Worm (Caenorhabditis elegans) whole organism, late embryonic: ENCODE data around the gene R10F2.4.

Experiments used
- C38D4.7 ChIP-seq: fragments of 200-800 bp; sonication (Bioruptor generic); optimal IDR thresholded peaks from 2 replicates; lab custom pipeline; 2018; ENCODE audit warnings: mild to moderate bottlenecking, missing genetic modification characterization, moderate library complexity, missing compliant biosample characterization
- F13H6.1 ChIP-seq: sonication (generic microtip); optimal IDR thresholded peaks from 2 replicates; lab custom pipeline; 2016; ENCODE audit warnings: missing genetic modification characterization, missing compliant biosample characterization
- K02D7.2 ChIP-seq: sonication (generic microtip); optimal IDR thresholded peaks from 2 replicates; lab custom pipeline; 2017; ENCODE audit warnings: mild to moderate bottlenecking, missing genetic modification characterization, missing compliant biosample characterization
- K09A11.1 ChIP-seq: sonication (generic microtip); optimal IDR thresholded peaks from 2 replicates; lab custom pipeline; 2017; ENCODE audit warnings: antibody characterized with exemption, mild to moderate bottlenecking, missing genetic modification characterization, missing compliant biosample characterization; ENCODE audit not compliant: insufficient read depth
- Y22D7AL.16 ChIP-seq: sonication (generic microtip); optimal IDR thresholded peaks from 2 replicates; lab custom pipeline; 2016; ENCODE audit warnings: missing genetic modification characterization, missing compliant biosample characterization
- ama-1 ChIP-seq: fragments of 150-350 bp; optimal IDR thresholded peaks from 2 replicates; lab custom pipeline; 2014
- ceh-14 ChIP-seq: sonication (generic microtip); optimal IDR thresholded peaks from 2 replicates; lab custom pipeline; 2016; ENCODE audit warnings: missing genotype, missing genetic modification characterization, missing compliant biosample characterization
- ceh-18 ChIP-seq: sonication (generic microtip); optimal IDR thresholded peaks from 2 replicates; lab custom pipeline; 2016; ENCODE audit warnings: missing genetic modification characterization, missing compliant biosample characterization
- ceh-22 ChIP-seq: sonication (generic microtip); optimal IDR thresholded peaks from 2 replicates; lab custom pipeline; 2017; ENCODE audit warnings: missing biosample characterization, missing genetic modification characterization
- ceh-30 ChIP-seq: fragments of 150-350 bp; optimal IDR thresholded peaks from 2 replicates; lab custom pipeline; 2014; ENCODE audit warnings: missing biosample characterization, missing genetic modification characterization
- ceh-31 ChIP-seq: sonication (generic microtip); optimal IDR thresholded peaks from 2 replicates; lab custom pipeline; 2016; ENCODE audit warnings: missing genetic modification characterization, missing compliant biosample characterization
- ceh-34 ChIP-seq: sonication (generic microtip); optimal IDR thresholded peaks from 2 replicates; lab custom pipeline; 2016; ENCODE audit warnings: mild to moderate bottlenecking, missing genetic modification characterization, missing compliant biosample characterization
- ceh-45 ChIP-seq: fragments of 200-800 bp; sonication (Bioruptor generic); IDR thresholded peaks from 2 replicates; pipeline ENCODE4 v1.3.6; 2022; ENCODE audit warnings: missing genetic modification reagents, missing genetic modification characterization, missing compliant biosample characterization
- ceh-48 ChIP-seq: sonication (generic microtip); optimal IDR thresholded peaks from 2 replicates; lab custom pipeline; 2016; ENCODE audit warnings: missing genetic modification characterization, inconsistent platforms, missing compliant biosample characterization
- ceh-9 ChIP-seq: sonication (generic microtip); optimal IDR thresholded peaks from 2 replicates; lab custom pipeline; 2016; ENCODE audit warnings: mild to moderate bottlenecking, missing genetic modification characterization, inconsistent platforms, missing compliant biosample characterization
- che-1 ChIP-seq: sonication (generic microtip); optimal IDR thresholded peaks from 2 replicates; lab custom pipeline; 2016; ENCODE audit warnings: mild to moderate bottlenecking, missing genetic modification characterization, missing compliant biosample characterization
- dmd-4 ChIP-seq: sonication (generic microtip); optimal IDR thresholded peaks from 2 replicates; lab custom pipeline; 2016; ENCODE audit warnings: borderline replicate concordance, missing genetic modification characterization, missing compliant biosample characterization
- dve-1 ChIP-seq: sonication (generic microtip); optimal IDR thresholded peaks from 2 replicates; lab custom pipeline; 2017; ENCODE audit warnings: antibody characterized with exemption, mild to moderate bottlenecking, missing genetic modification characterization, missing compliant biosample characterization
- elt-2 ChIP-seq: sonication (generic microtip); optimal IDR thresholded peaks from 2 replicates; lab custom pipeline; 2016; ENCODE audit warnings: missing genetic modification reagents, missing genetic modification characterization, missing compliant biosample characterization
- ets-4 ChIP-seq: sonication (generic microtip); optimal IDR thresholded peaks from 2 replicates; lab custom pipeline; 2016; ENCODE audit warnings: missing genetic modification characterization, missing compliant biosample characterization
- fax-1 ChIP-seq: sonication (generic microtip); optimal IDR thresholded peaks from 2 replicates; lab custom pipeline; 2016; ENCODE audit warnings: missing genotype, missing genetic modification characterization, missing compliant biosample characterization
- fkh-10 ChIP-seq: fragments of 150-350 bp; optimal IDR thresholded peaks from 2 replicates; lab custom pipeline; 2014; ENCODE audit warnings: missing biosample characterization, missing genetic modification reagents, missing genetic modification characterization
- gmeb-2 ChIP-seq: sonication (generic microtip); optimal IDR thresholded peaks from 2 replicates; lab custom pipeline; 2016; ENCODE audit warnings: missing genetic modification characterization, inconsistent platforms, missing compliant biosample characterization
- hlh-30 ChIP-seq: sonication (generic microtip); optimal IDR thresholded peaks from 2 replicates; lab custom pipeline; 2017; ENCODE audit warnings: antibody characterized with exemption, missing genetic modification characterization, missing compliant biosample characterization; ENCODE audit not compliant: insufficient read depth
- hlh-8 ChIP-seq: sonication (generic microtip); optimal IDR thresholded peaks from 2 replicates; lab custom pipeline; 2016; ENCODE audit warnings: missing genotype, missing genetic modification characterization, missing compliant biosample characterization
- lim-6 ChIP-seq: sonication (generic microtip); optimal IDR thresholded peaks from 2 replicates; lab custom pipeline; 2016; ENCODE audit warnings: missing genetic modification characterization, missing compliant biosample characterization
- nfya-1 ChIP-seq: sonication (generic microtip); optimal IDR thresholded peaks from 2 replicates; lab custom pipeline; 2017; ENCODE audit warnings: missing genetic modification characterization, mild to moderate bottlenecking, missing compliant biosample characterization, antibody characterized with exemption, moderate library complexity
- nhr-232 ChIP-seq: sonication (generic microtip); optimal IDR thresholded peaks from 2 replicates; lab custom pipeline; 2016; ENCODE audit warnings: missing genetic modification characterization, missing compliant biosample characterization
- npax-4 ChIP-seq: sonication (generic microtip); optimal IDR thresholded peaks from 2 replicates; lab custom pipeline; 2016; ENCODE audit warnings: missing genetic modification characterization, missing compliant biosample characterization
- pag-3 ChIP-seq: sonication (generic microtip); optimal IDR thresholded peaks from 2 replicates; lab custom pipeline; 2016; ENCODE audit warnings: missing compliant biosample characterization, missing genetic modification characterization, borderline replicate concordance
- pat-9 ChIP-seq: fragments of 200-800 bp; sonication (Bioruptor generic); optimal IDR thresholded peaks from 2 replicates; lab custom pipeline; 2018; ENCODE audit warnings: mild to moderate bottlenecking, missing genetic modification characterization, moderate library complexity, missing compliant biosample characterization
- pax-1 ChIP-seq: fragments of 150-350 bp; optimal IDR thresholded peaks from 2 replicates; lab custom pipeline; 2014; ENCODE audit warnings: missing biosample characterization, missing genetic modification characterization
- pha-2 ChIP-seq: sonication (generic microtip); optimal IDR thresholded peaks from 2 replicates; lab custom pipeline; 2017; ENCODE audit warnings: mild to moderate bottlenecking, missing genetic modification characterization, missing compliant biosample characterization
- pha-4 ChIP-seq: fragments of 150-350 bp; optimal IDR thresholded peaks from 2 replicates; lab custom pipeline; 2018; ENCODE audit warnings: missing biosample characterization, missing genetic modification reagents, missing genetic modification characterization
- pros-1 ChIP-seq: fragments of 150-350 bp; optimal IDR thresholded peaks from 2 replicates; lab custom pipeline; 2014; ENCODE audit warnings: missing biosample characterization, missing genetic modification reagents, missing genetic modification characterization
- ref-2 ChIP-seq: sonication (generic microtip); optimal IDR thresholded peaks from 2 replicates; lab custom pipeline; 2016; ENCODE audit warnings: missing genetic modification characterization, missing compliant biosample characterization
- rnt-1 ChIP-seq: sonication (generic microtip); optimal IDR thresholded peaks from 2 replicates; lab custom pipeline; 2016; ENCODE audit warnings: missing genetic modification characterization, missing compliant biosample characterization
- sox-4 ChIP-seq: sonication (generic microtip); optimal IDR thresholded peaks from 2 replicates; lab custom pipeline; 2017; ENCODE audit warnings: mild to moderate bottlenecking, missing genetic modification characterization, inconsistent platforms, missing compliant biosample characterization
- syd-9 ChIP-seq: sonication (generic microtip); optimal IDR thresholded peaks from 2 replicates; lab custom pipeline; 2016; ENCODE audit warnings: mild to moderate bottlenecking, missing genetic modification characterization, moderate library complexity, missing compliant biosample characterization
- tbx-2 ChIP-seq: sonication (generic microtip); optimal IDR thresholded peaks from 2 replicates; lab custom pipeline; 2016; ENCODE audit warnings: missing genetic modification characterization, missing compliant biosample characterization
- ttx-3 ChIP-seq: sonication (generic microtip); optimal IDR thresholded peaks from 2 replicates; lab custom pipeline; 2016; ENCODE audit warnings: missing genetic modification reagents, missing genetic modification characterization, missing compliant biosample characterization
- unc-3 ChIP-seq, 2 experiments: fragments of 200-800 bp in 1 of 2; sonication (Bioruptor generic) in 1 of 2; sonication (generic microtip) in 1 of 2; conservative IDR thresholded peaks in 1 of 2; optimal IDR thresholded peaks in 1 of 2; 2 replicates each; pipeline versions ENCODE4 v1.3.6 to Lab custom; 2016 to 2022; ENCODE audit warnings: missing compliant biosample characterization in 2 of 2, missing genetic modification characterization in 2 of 2, missing genetic modification reagents in 1 of 2
- unc-42 ChIP-seq: sonication (generic microtip); optimal IDR thresholded peaks from 2 replicates; lab custom pipeline; 2016; ENCODE audit warnings: missing genotype, missing genetic modification characterization, missing compliant biosample characterization
- unc-55 ChIP-seq: sonication (generic microtip); optimal IDR thresholded peaks from 2 replicates; lab custom pipeline; 2017; ENCODE audit warnings: missing biosample characterization, missing genetic modification reagents, missing genetic modification characterization
- unc-86 ChIP-seq: sonication (generic microtip); optimal IDR thresholded peaks from 2 replicates; lab custom pipeline; 2016; ENCODE audit warnings: missing genetic modification characterization, missing compliant biosample characterization
- ztf-16 ChIP-seq: sonication (generic microtip); optimal IDR thresholded peaks from 2 replicates; lab custom pipeline; 2017; ENCODE audit warnings: missing genetic modification characterization, missing compliant biosample characterization

R10F2.4 gene

DNA sequence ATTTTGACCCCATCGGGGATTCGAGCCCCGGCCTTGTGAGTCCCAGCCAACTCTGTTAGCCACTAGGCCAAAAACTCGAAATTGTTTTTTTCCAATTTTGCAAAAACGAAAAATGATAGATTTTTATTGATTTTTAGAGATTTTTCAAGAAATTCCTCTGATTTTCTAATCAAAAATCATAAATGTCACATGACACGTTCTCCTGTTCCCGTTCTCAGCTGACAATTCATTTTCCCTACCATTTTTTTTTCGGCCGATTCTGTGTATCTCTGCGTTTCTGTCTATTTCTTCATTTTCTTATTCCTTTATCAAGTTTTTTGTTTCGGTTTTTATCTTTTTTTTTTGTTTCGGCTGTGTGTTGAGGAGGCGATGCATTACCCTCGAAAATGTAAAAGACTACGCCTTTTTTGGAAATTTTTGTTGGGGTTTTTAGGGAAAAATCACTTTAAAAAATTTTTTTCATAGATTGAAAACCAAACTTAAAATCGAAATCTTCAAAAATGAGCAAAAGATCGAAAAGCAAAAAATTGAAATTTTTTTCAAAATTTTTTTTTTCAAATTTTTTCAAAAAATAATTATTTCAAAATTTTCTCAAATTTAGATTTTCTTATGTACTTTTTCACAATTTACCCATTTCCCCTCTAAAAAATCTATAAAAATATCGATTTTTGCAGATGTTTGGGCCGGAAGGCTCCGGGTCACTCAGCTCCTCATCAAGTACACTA is 48.6 kb downstream of the R10F2.4 start, which contains the start of gene klf-1:
Gene klf-1 (plus strand): TSS at position 675 of the 725 bp plus-strand sequence.
- TF ChIP-seq pha-2 (tag; lab: Kevin White, UChicago) (no peak), ama-1 (lab: Kevin White, UChicago) (no peak), ceh-18 (tag; lab: Kevin White, UChicago) (no peak), K09A11.1 (no peak), Y22D7AL.16 (tag; lab: Kevin White, UChicago) (no peak), npax-4 (no peak), pat-9 (tag; lab: Kevin White, UChicago) (no peak), unc-3 (GFP tag; conservative IDR thresholded peaks at IDR 0.05; lab: Robert Waterston, UW) (no peak), unc-3 (tag; optimal IDR thresholded peaks at IDR 0.05; lab: Kevin White, UChicago) (no peak), pax-1 (tag; lab: Kevin White, UChicago) (no peak), lim-6 (tag; lab: Kevin White, UChicago) (no peak)

DNA sequence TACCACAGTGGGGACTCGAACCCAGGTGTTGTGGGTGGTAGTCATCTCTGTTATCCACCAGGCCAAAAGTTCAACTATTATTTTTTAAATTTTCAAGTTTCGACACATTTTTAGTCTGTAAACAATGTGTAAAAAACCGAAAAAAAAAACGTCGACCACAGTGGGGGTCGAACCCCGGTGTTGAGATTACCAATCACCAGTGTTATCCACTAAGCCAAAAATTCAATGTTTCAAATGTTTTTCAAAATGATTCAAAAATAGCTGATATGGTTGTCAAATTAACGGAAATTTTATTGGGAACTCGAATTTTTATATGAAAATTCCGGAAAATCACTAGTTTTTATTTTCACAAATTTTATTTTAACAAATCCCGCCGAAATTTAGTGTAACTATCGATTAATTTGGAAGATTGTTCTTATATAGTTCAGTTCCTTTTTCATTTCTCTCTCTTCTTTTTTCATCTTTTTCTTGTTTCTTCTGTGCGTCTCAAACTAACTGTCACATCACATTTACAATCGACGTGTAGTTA is 49.7 kb downstream of the R10F2.4 start:
- TF ChIP-seq nhr-232 (tag; lab: Kevin White, UChicago) (no peak), C38D4.7 (GFP tag; lab: Kevin White, UChicago) (no peak), syd-9 (tag; lab: Kevin White, UChicago) (no peak), pat-9 (tag; lab: Kevin White, UChicago) (no peak), elt-2 (tag; lab: Kevin White, UChicago) (no peak), nfya-1 (tag; lab: Kevin White, UChicago) (no peak), rnt-1 (no peak), unc-55 (no peak), sox-4 (no peak), dmd-4 (tag; lab: Kevin White, UChicago) (no peak), unc-86 (no peak), fkh-10 (no peak), pag-3 (no peak), Y22D7AL.16 (tag; lab: Kevin White, UChicago) (no peak)

DNA sequence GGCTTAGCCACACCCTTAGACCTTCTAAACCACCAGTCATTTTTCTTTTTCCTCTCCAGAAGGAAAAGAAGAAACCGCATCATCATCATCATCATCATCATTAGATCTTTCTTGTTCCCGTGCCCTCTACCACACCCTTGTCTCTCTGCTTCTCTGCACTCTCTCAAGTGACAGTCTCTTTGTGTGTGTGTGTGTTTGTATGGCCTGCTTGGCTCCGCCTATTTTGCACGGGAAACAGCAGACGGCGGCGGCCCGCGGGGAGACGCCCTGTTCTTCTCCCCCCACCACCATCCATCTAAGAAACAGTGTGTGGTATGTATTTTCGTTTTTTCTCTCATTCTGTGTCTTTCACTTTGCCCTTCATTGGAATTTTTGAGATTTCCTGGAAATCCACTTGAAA is 51.1 kb downstream of the R10F2.4 start:
- TF ChIP-seq ceh-45 (GFP tag; lab: Robert Waterston, UW) (no peak), K09A11.1 (no peak), ceh-18 (tag; lab: Kevin White, UChicago) (no peak), pat-9 (tag; lab: Kevin White, UChicago) (no peak), F13H6.1 (tag; lab: Kevin White, UChicago) (peak; percentile 34), pax-1 (tag; lab: Kevin White, UChicago) (no peak), rnt-1 (peak; percentile 60), ttx-3 (tag; lab: Kevin White, UChicago) (no peak), hlh-8 (tag; lab: Kevin White, UChicago) (no peak), che-1 (tag; lab: Kevin White, UChicago) (no peak), ceh-22 (tag; lab: Kevin White, UChicago) (no peak), ref-2 (tag; lab: Kevin White, UChicago) (peak; percentile 69), nfya-1 (tag; lab: Kevin White, UChicago) (peak; percentile 41), fax-1 (no peak), nhr-232 (tag; lab: Kevin White, UChicago) (no peak), hlh-30 (tag; lab: Kevin White, UChicago) (peak; percentile 29), ceh-30 (tag; lab: Kevin White, UChicago) (no peak), ceh-48 (tag; lab: Kevin White, UChicago) (no peak), lim-6 (tag; lab: Kevin White, UChicago) (no peak), ceh-14 (tag; lab: Kevin White, UChicago) (no peak), pha-4 (no peak), ceh-9 (no peak), pha-2 (tag; lab: Kevin White, UChicago) (no peak), dve-1 (tag; lab: Kevin White, UChicago) (no peak), unc-42 (tag; lab: Kevin White, UChicago) (no peak), pros-1 (tag; lab: Kevin White, UChicago) (no peak), tbx-2 (peak; percentile 39), K02D7.2 (tag; lab: Kevin White, UChicago) (no peak), C38D4.7 (GFP tag; lab: Kevin White, UChicago) (no peak), gmeb-2 (no peak), dmd-4 (tag; lab: Kevin White, UChicago) (no peak), ceh-31 (tag; lab: Kevin White, UChicago) (peak; percentile 28), ets-4 (no peak), ceh-34 (no peak), ztf-16 (tag; lab: Kevin White, UChicago) (no peak)
